Worm (Caenorhabditis elegans): Measurements from ENCODE around the gene Y9C9A.5.

DNA sequence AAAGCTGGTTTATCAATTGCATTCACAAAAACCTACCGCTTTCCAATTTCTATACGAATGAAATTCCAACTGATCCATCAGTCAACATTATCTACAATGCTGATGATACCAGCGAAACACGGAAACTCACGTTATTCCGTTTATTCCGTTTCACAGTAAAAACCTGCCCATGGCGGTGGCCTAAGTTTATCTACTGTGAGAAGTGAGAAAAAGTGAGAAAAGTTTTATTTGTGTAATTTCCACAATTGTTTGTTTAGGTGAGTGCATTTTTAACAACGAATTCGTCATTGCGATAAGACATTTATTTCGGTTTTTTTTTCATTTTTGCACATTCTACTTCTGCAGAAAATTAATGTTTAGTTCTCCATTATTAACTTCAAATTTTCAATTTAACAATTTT, 11.7 kb upstream of the Y9C9A.5 start, which contains the start of gene Y9C9A.8:
- TF ChIP-seq flt-1 (GFP tag; IDR thresholded peaks at IDR 0.05) (no peak), T22C8.4 (GFP tag; IDR thresholded peaks at IDR 0.05) (no peak), med-1 (GFP tag; optimal IDR thresholded peaks at IDR 0.05; ENCODE audit: insufficient read depth) (no peak)
